Worm (Caenorhabditis elegans): ENCODE results near the gene nuaf-1.

nuaf-1 gene

ce11 chrV:13568533-13568932, at the start of gene nuaf-1, which contains the start of gene bir-2:
Gene nuaf-1, minus strand, starts transcription at chrV:13568630.
Gene bir-2, plus strand, starts transcription at chrV:13568850.
- TF ChIP-seq C34F6.9 (tag; optimal IDR thresholded peaks at IDR 0.05) = peak; percentile 62
- no peak for TF ChIP-seq mab-5 (tag; optimal IDR thresholded peaks at IDR 0.05)
- peak; percentile 28 for TF ChIP-seq lin-13 (GFP tag; optimal IDR thresholded peaks at IDR 0.05)
- TF ChIP-seq nhr-129 (tag; optimal IDR thresholded peaks at IDR 0.05) = peak; percentile 40
- TF ChIP-seq F13H6.1 (tag; optimal IDR thresholded peaks at IDR 0.05) = peak; percentile 31
- peak; percentile 78 for TF ChIP-seq unc-55 (GFP tag; optimal IDR thresholded peaks at IDR 0.05)
- TF ChIP-seq fos-1 (tag; optimal IDR thresholded peaks at IDR 0.05) = peak; percentile 42
- TF ChIP-seq crh-2 (tag; optimal IDR thresholded peaks at IDR 0.05) = peak; percentile 67
- peak; percentile 74 for TF ChIP-seq gmeb-1 (tag; optimal IDR thresholded peaks at IDR 0.05)
- TF ChIP-seq sma-9 (GFP tag; optimal IDR thresholded peaks at IDR 0.05) = peak; percentile 50
- TF ChIP-seq sma-9 (tag; optimal IDR thresholded peaks at IDR 0.05) = no peak
- no peak for TF ChIP-seq nhr-10 (tag; optimal IDR thresholded peaks at IDR 0.05)
- TF ChIP-seq unc-39 (tag; optimal IDR thresholded peaks at IDR 0.05) = no peak
- no peak for TF ChIP-seq mdl-1 (tag; optimal IDR thresholded peaks at IDR 0.05)
- TF ChIP-seq nhr-21 (tag; optimal IDR thresholded peaks at IDR 0.05) = peak; percentile 11
- peak; percentile 42 for TF ChIP-seq sma-3 (GFP tag; optimal IDR thresholded peaks at IDR 0.05)
- no peak for TF ChIP-seq sem-4 (tag; optimal IDR thresholded peaks at IDR 0.05)
- TF ChIP-seq lsy-2 (tag; optimal IDR thresholded peaks at IDR 0.05) = peak; percentile 10 to 68

ce11 chrV:13613870-13614269, 45.4 kb upstream of the nuaf-1 start, which contains the start of gene F53F4.7:
Gene F53F4.7, minus strand, starts transcription at chrV:13613970.
- no peak for TF ChIP-seq ztf-1 (GFP tag; conservative IDR thresholded peaks at IDR 0.05)
- no peak for TF ChIP-seq C34F6.9 (tag; optimal IDR thresholded peaks at IDR 0.05)
- TF ChIP-seq skn-1 (tag; optimal IDR thresholded peaks at IDR 0.05) = no peak
- no peak for TF ChIP-seq unc-39 (tag; optimal IDR thresholded peaks at IDR 0.05)
- no peak for TF ChIP-seq gmeb-1 (tag; optimal IDR thresholded peaks at IDR 0.05)
- no peak for TF ChIP-seq sma-3 (GFP tag; optimal IDR thresholded peaks at IDR 0.05)
- TF ChIP-seq lin-11 (tag; optimal IDR thresholded peaks at IDR 0.05) = no peak
- no peak for TF ChIP-seq mdl-1 (tag; optimal IDR thresholded peaks at IDR 0.05)
- no peak for TF ChIP-seq ama-1 (optimal IDR thresholded peaks at IDR 0.05)
- no peak for TF ChIP-seq egl-27 (tag; optimal IDR thresholded peaks at IDR 0.05)
- no peak for TF ChIP-seq sem-4 (tag; optimal IDR thresholded peaks at IDR 0.05)
- no peak for TF ChIP-seq nhr-77 (tag; optimal IDR thresholded peaks at IDR 0.05)
- TF ChIP-seq nhr-12 (tag; optimal IDR thresholded peaks at IDR 0.05) = no peak
- TF ChIP-seq nhr-23 (tag; optimal IDR thresholded peaks at IDR 0.05) = no peak
- no peak for TF ChIP-seq ztf-11 (tag; optimal IDR thresholded peaks at IDR 0.05)
- TF ChIP-seq ZK546.5 (tag; optimal IDR thresholded peaks at IDR 0.05) = no peak

- TF ChIP-seq fos-1 (tag; optimal IDR thresholded peaks at IDR 0.05) (no peak), mab-5 (tag; optimal IDR thresholded peaks at IDR 0.05) (no peak), gmeb-1 (tag; optimal IDR thresholded peaks at IDR 0.05) (no peak), nhr-237 (tag; optimal IDR thresholded peaks at IDR 0.05) (no peak), sma-3 (GFP tag; optimal IDR thresholded peaks at IDR 0.05) (no peak), F13H6.1 (tag; optimal IDR thresholded peaks at IDR 0.05) (no peak), ztf-4 (tag; optimal IDR thresholded peaks at IDR 0.05) (no peak), elt-1 (tag; optimal IDR thresholded peaks at IDR 0.05) (no peak), nhr-77 (tag; optimal IDR thresholded peaks at IDR 0.05) (no peak), ceh-16 (tag; optimal IDR thresholded peaks at IDR 0.05) (no peak), Y55F3AM.14 (GFP tag; optimal IDR thresholded peaks at IDR 0.05) (no peak), C34F6.9 (tag; optimal IDR thresholded peaks at IDR 0.05) (no peak), alr-1 (tag; optimal IDR thresholded peaks at IDR 0.05) (no peak), nhr-129 (tag; optimal IDR thresholded peaks at IDR 0.05) (no peak), elt-3 (tag; optimal IDR thresholded peaks at IDR 0.05) (no peak), ama-1 (optimal IDR thresholded peaks at IDR 0.05) (no peak), zag-1 (tag; optimal IDR thresholded peaks at IDR 0.05) (no peak)
Observed at ce11 chrV:13611782-13612181, 43.4 kb upstream of the nuaf-1 start, which contains the start of gene spig-9. Gene spig-9, minus strand, starts transcription at chrV:13611882.

ce11 chrV:13609806-13610205, 41.4 kb upstream of the nuaf-1 start:
- TF ChIP-seq nhr-21 (tag; optimal IDR thresholded peaks at IDR 0.05) (peak; percentile 20), lin-13 (GFP tag; optimal IDR thresholded peaks at IDR 0.05) (no peak), nhr-77 (tag; optimal IDR thresholded peaks at IDR 0.05) (no peak)

- TF ChIP-seq crh-2 (tag; optimal IDR thresholded peaks at IDR 0.05) (peak; percentile 15), ZK546.5 (tag; optimal IDR thresholded peaks at IDR 0.05) (no peak), lin-39 (tag; optimal IDR thresholded peaks at IDR 0.05) (no peak), nhr-23 (tag; optimal IDR thresholded peaks at IDR 0.05) (no peak), nhr-129 (tag; optimal IDR thresholded peaks at IDR 0.05) (no peak), blmp-1 (tag; optimal IDR thresholded peaks at IDR 0.05; ENCODE audit: insufficient read depth) (peak; percentile 90), nhr-21 (tag; optimal IDR thresholded peaks at IDR 0.05) (no peak), egl-27 (tag; optimal IDR thresholded peaks at IDR 0.05) (no peak), nhr-77 (tag; optimal IDR thresholded peaks at IDR 0.05) (no peak), peb-1 (tag; optimal IDR thresholded peaks at IDR 0.05) (no peak), sem-4 (tag; optimal IDR thresholded peaks at IDR 0.05) (no peak), zag-1 (tag; optimal IDR thresholded peaks at IDR 0.05) (no peak), sma-9 (GFP tag; optimal IDR thresholded peaks at IDR 0.05) (peak; percentile 44), sma-9 (tag; optimal IDR thresholded peaks at IDR 0.05) (no peak), ceh-82 (tag; optimal IDR thresholded peaks at IDR 0.05) (no peak), R02D3.7 (tag; optimal IDR thresholded peaks at IDR 0.05) (no peak), gmeb-1 (tag; optimal IDR thresholded peaks at IDR 0.05) (no peak), nhr-237 (tag; optimal IDR thresholded peaks at IDR 0.05) (no peak), lsy-2 (tag; optimal IDR thresholded peaks at IDR 0.05) (no peak), nhr-25 (tag; optimal IDR thresholded peaks at IDR 0.05) (peak; percentile 36), snpc-4 (tag; optimal IDR thresholded peaks at IDR 0.05) (no peak), elt-1 (tag; optimal IDR thresholded peaks at IDR 0.05) (no peak), mdl-1 (tag; optimal IDR thresholded peaks at IDR 0.05) (no peak), ztf-1 (GFP tag; conservative IDR thresholded peaks at IDR 0.05) (no peak)
Observed at ce11 chrV:13608486-13608885, 40.1 kb upstream of the nuaf-1 start.
